Fruit fly (Drosophila melanogaster) Kc167 (cell line): ENCODE measurements around the gene Gr64e.

Experiments
- Myc ChIP-seq: fragments of >200 bp; optimal IDR thresholded peaks from 2 replicates; lab custom pipeline; 2017; ENCODE audit warnings: missing external identifiers
- Sin3A ChIP-seq: fragments of >200 bp; optimal IDR thresholded peaks from 2 replicates; lab custom pipeline; 2018; ENCODE audit warnings: missing external identifiers
- h ChIP-seq: fragments of >200 bp; optimal IDR thresholded peaks from 3 replicates; lab custom pipeline; 2018; ENCODE audit warnings: missing external identifiers
- insv ChIP-seq: fragments of >200 bp; optimal IDR thresholded peaks from 3 replicates; lab custom pipeline; 2018; ENCODE audit warnings: missing external identifiers
- psq ChIP-seq: fragments of >200 bp; optimal IDR thresholded peaks from 2 replicates; lab custom pipeline; 2017; ENCODE audit warnings: missing external identifiers
- ttk ChIP-seq: sonication (Bioruptor generic); optimal IDR thresholded peaks from 2 replicates; lab custom pipeline; 2017; ENCODE audit warnings: missing external identifiers

dm6 chr3L:4031762-4032161, at the start of gene Gr64e, which contains the start of gene Gr64d:
- TF ChIP-seq h (lab: Kevin White, UChicago) (no peak), psq (lab: Kevin White, UChicago) (no peak), insv (lab: Kevin White, UChicago) (no peak), ttk (lab: Kevin White, UChicago) (no peak), Sin3A (lab: Kevin White, UChicago) (no peak), Myc (lab: Kevin White, UChicago) (no peak)
